Worm (Caenorhabditis elegans) whole organism, late embryonic: ENCODE results near the gene C27H6.9.
"Not testable (repeated sequence)": the region's sequence is repeated elsewhere in the genome, so short reads cannot be mapped to it uniquely, and the experiment has no call there.

Experiments
- C08G9.2 ChIP-seq: sonication (generic microtip); optimal IDR thresholded peaks from 2 replicates; lab custom pipeline; 2016; ENCODE audit warnings: mild to moderate bottlenecking, missing genetic modification characterization, moderate library complexity, missing compliant biosample characterization
- C38D4.7 ChIP-seq: fragments of 200-800 bp; sonication (Bioruptor generic); optimal IDR thresholded peaks from 2 replicates; lab custom pipeline; 2018; ENCODE audit warnings: mild to moderate bottlenecking, missing genetic modification characterization, moderate library complexity, missing compliant biosample characterization
- Y22D7AL.16 ChIP-seq: sonication (generic microtip); optimal IDR thresholded peaks from 2 replicates; lab custom pipeline; 2016; ENCODE audit warnings: missing genetic modification characterization, missing compliant biosample characterization
- ahr-1 ChIP-seq: sonication (generic microtip); optimal IDR thresholded peaks from 2 replicates; lab custom pipeline; 2016; ENCODE audit warnings: missing genetic modification characterization, missing compliant biosample characterization
- ceh-14 ChIP-seq: sonication (generic microtip); optimal IDR thresholded peaks from 2 replicates; lab custom pipeline; 2016; ENCODE audit warnings: missing genotype, missing genetic modification characterization, missing compliant biosample characterization
- ceh-18 ChIP-seq: sonication (generic microtip); optimal IDR thresholded peaks from 2 replicates; lab custom pipeline; 2016; ENCODE audit warnings: missing genetic modification characterization, missing compliant biosample characterization
- ceh-19 ChIP-seq: fragments of 200-800 bp; sonication (Bioruptor generic); optimal IDR thresholded peaks from 2 replicates; lab custom pipeline; 2018; ENCODE audit warnings: mild to moderate bottlenecking, missing genetic modification characterization, missing compliant biosample characterization
- ceh-24 ChIP-seq: sonication (generic microtip); optimal IDR thresholded peaks from 2 replicates; lab custom pipeline; 2016; ENCODE audit warnings: mild to moderate bottlenecking, missing genetic modification characterization, missing compliant biosample characterization
- ceh-31 ChIP-seq: sonication (generic microtip); optimal IDR thresholded peaks from 2 replicates; lab custom pipeline; 2016; ENCODE audit warnings: missing genetic modification characterization, missing compliant biosample characterization
- ceh-48 ChIP-seq: sonication (generic microtip); optimal IDR thresholded peaks from 2 replicates; lab custom pipeline; 2016; ENCODE audit warnings: missing genetic modification characterization, inconsistent platforms, missing compliant biosample characterization
- ceh-9 ChIP-seq: sonication (generic microtip); optimal IDR thresholded peaks from 2 replicates; lab custom pipeline; 2016; ENCODE audit warnings: mild to moderate bottlenecking, missing genetic modification characterization, inconsistent platforms, missing compliant biosample characterization
- dve-1 ChIP-seq: sonication (generic microtip); optimal IDR thresholded peaks from 2 replicates; lab custom pipeline; 2017; ENCODE audit warnings: antibody characterized with exemption, mild to moderate bottlenecking, missing genetic modification characterization, missing compliant biosample characterization
- elt-4 ChIP-seq: sonication (generic microtip); optimal IDR thresholded peaks from 2 replicates; lab custom pipeline; 2016; ENCODE audit warnings: missing genetic modification characterization, missing compliant biosample characterization
- gmeb-2 ChIP-seq: sonication (generic microtip); optimal IDR thresholded peaks from 2 replicates; lab custom pipeline; 2016; ENCODE audit warnings: missing genetic modification characterization, inconsistent platforms, missing compliant biosample characterization
- hlh-6 ChIP-seq: sonication (generic microtip); optimal IDR thresholded peaks from 2 replicates; lab custom pipeline; 2016; ENCODE audit warnings: missing genotype, missing genetic modification characterization, missing compliant biosample characterization
- lim-6 ChIP-seq: sonication (generic microtip); optimal IDR thresholded peaks from 2 replicates; lab custom pipeline; 2016; ENCODE audit warnings: missing genetic modification characterization, missing compliant biosample characterization
- madf-2 ChIP-seq: sonication (generic microtip); optimal IDR thresholded peaks from 2 replicates; lab custom pipeline; 2017; ENCODE audit warnings: missing genetic modification characterization, missing compliant biosample characterization
- mec-3 ChIP-seq: sonication (generic microtip); optimal IDR thresholded peaks from 2 replicates; lab custom pipeline; 2016; ENCODE audit warnings: borderline replicate concordance, missing genetic modification characterization, missing compliant biosample characterization
- nfya-1 ChIP-seq: sonication (generic microtip); optimal IDR thresholded peaks from 2 replicates; lab custom pipeline; 2017; ENCODE audit warnings: missing genetic modification characterization, mild to moderate bottlenecking, missing compliant biosample characterization, antibody characterized with exemption, moderate library complexity
- nhr-232 ChIP-seq: sonication (generic microtip); optimal IDR thresholded peaks from 2 replicates; lab custom pipeline; 2016; ENCODE audit warnings: missing genetic modification characterization, missing compliant biosample characterization
- npax-4 ChIP-seq: sonication (generic microtip); optimal IDR thresholded peaks from 2 replicates; lab custom pipeline; 2016; ENCODE audit warnings: missing genetic modification characterization, missing compliant biosample characterization
- odd-2 ChIP-seq: sonication (generic microtip); optimal IDR thresholded peaks from 2 replicates; lab custom pipeline; 2017; ENCODE audit warnings: antibody characterized with exemption, mild to moderate bottlenecking, missing genetic modification characterization, missing compliant biosample characterization
- pax-1 ChIP-seq: fragments of 150-350 bp; optimal IDR thresholded peaks from 2 replicates; lab custom pipeline; 2014; ENCODE audit warnings: missing biosample characterization, missing genetic modification characterization
- pha-2 ChIP-seq: sonication (generic microtip); optimal IDR thresholded peaks from 2 replicates; lab custom pipeline; 2017; ENCODE audit warnings: mild to moderate bottlenecking, missing genetic modification characterization, missing compliant biosample characterization
- ref-2 ChIP-seq: sonication (generic microtip); optimal IDR thresholded peaks from 2 replicates; lab custom pipeline; 2016; ENCODE audit warnings: missing genetic modification characterization, missing compliant biosample characterization
- sox-2 ChIP-seq: fragments of 200-800 bp; sonication (Bioruptor generic); IDR thresholded peaks from 2 replicates; pipeline ENCODE4 v1.3.6; 2022; ENCODE audit warnings: missing genetic modification reagents, missing genetic modification characterization, missing compliant biosample characterization
- syd-9 ChIP-seq: sonication (generic microtip); optimal IDR thresholded peaks from 2 replicates; lab custom pipeline; 2016; ENCODE audit warnings: mild to moderate bottlenecking, missing genetic modification characterization, moderate library complexity, missing compliant biosample characterization
- unc-3 ChIP-seq, 2 experiments: fragments of 200-800 bp in 1 of 2; sonication (Bioruptor generic) in 1 of 2; sonication (generic microtip) in 1 of 2; conservative IDR thresholded peaks in 1 of 2; optimal IDR thresholded peaks in 1 of 2; 2 replicates each; pipeline versions ENCODE4 v1.3.6 to Lab custom; 2016 to 2022; ENCODE audit warnings: missing compliant biosample characterization in 2 of 2, missing genetic modification characterization in 2 of 2, missing genetic modification reagents in 1 of 2
- unc-42 ChIP-seq: sonication (generic microtip); optimal IDR thresholded peaks from 2 replicates; lab custom pipeline; 2016; ENCODE audit warnings: missing genotype, missing genetic modification characterization, missing compliant biosample characterization
- unc-55 ChIP-seq: sonication (generic microtip); optimal IDR thresholded peaks from 2 replicates; lab custom pipeline; 2017; ENCODE audit warnings: missing biosample characterization, missing genetic modification reagents, missing genetic modification characterization
- ztf-16 ChIP-seq: sonication (generic microtip); optimal IDR thresholded peaks from 2 replicates; lab custom pipeline; 2017; ENCODE audit warnings: missing genetic modification characterization, missing compliant biosample characterization

Gene C27H6.9

ce11 chrV:10003315-10003969, 20.8 kb downstream of the C27H6.9 start:
- no peak for TF ChIP-seq madf-2 (tag; lab: Kevin White, UChicago)
- TF ChIP-seq syd-9 (tag; lab: Kevin White, UChicago), result no peak
- TF ChIP-seq nfya-1 (tag; lab: Kevin White, UChicago), result peak; percentile 34
- TF ChIP-seq ref-2 (tag; lab: Kevin White, UChicago), result no peak
- no peak for TF ChIP-seq ceh-24 (tag; lab: Kevin White, UChicago)
- peak; percentile 18 for TF ChIP-seq ceh-18
- no peak for TF ChIP-seq unc-3 (GFP tag; conservative IDR thresholded peaks at IDR 0.05; lab: Robert Waterston, UW)
- TF ChIP-seq unc-3 (tag; optimal IDR thresholded peaks at IDR 0.05; lab: Kevin White, UChicago), result no peak
- TF ChIP-seq pax-1 (tag; lab: Kevin White, UChicago), result peak; percentile 20
- peak; percentile 20 for TF ChIP-seq unc-55 (GFP tag; lab: Kevin White, UChicago)
- TF ChIP-seq ztf-16 (tag; lab: Kevin White, UChicago), result no peak

ce11 chrV:10004048-10004761, 21.5 kb downstream of the C27H6.9 start, which contains the start of gene uda-1:
uda-1 (plus strand) TSS chrV:10004755.
- TF ChIP-seq hlh-6, lim-6, ztf-16 (tag; lab: Kevin White, UChicago): not testable (repeated sequence)

- TF ChIP-seq odd-2 (tag; lab: Kevin White, UChicago), result no peak
- TF ChIP-seq Y22D7AL.16 (tag; lab: Kevin White, UChicago), result no peak
- no peak for TF ChIP-seq ceh-14
- TF ChIP-seq ceh-31 (tag; lab: Kevin White, UChicago), result no peak
- no peak for TF ChIP-seq unc-42 (tag; lab: Kevin White, UChicago)
- no peak for TF ChIP-seq pha-2 (tag; lab: Kevin White, UChicago)
Measured at ce11 chrV:10006374-10006773, 23.7 kb downstream of the C27H6.9 start.

ce11 chrV:10007484-10007883, 24.8 kb downstream of the C27H6.9 start:
- no peak for TF ChIP-seq ceh-19 (GFP tag; lab: Kevin White, UChicago)
- TF ChIP-seq C08G9.2 (tag; lab: Kevin White, UChicago), result no peak
- no peak for TF ChIP-seq nhr-232 (tag; lab: Kevin White, UChicago)
- no peak for TF ChIP-seq hlh-6 (tag; lab: Kevin White, UChicago)
- no peak for TF ChIP-seq sox-2 (GFP tag; lab: Robert Waterston, UW)
- no peak for TF ChIP-seq C38D4.7 (GFP tag; lab: Kevin White, UChicago)
- no peak for TF ChIP-seq nfya-1 (tag; lab: Kevin White, UChicago)
- no peak for TF ChIP-seq ceh-9 (tag; lab: Kevin White, UChicago)
- TF ChIP-seq unc-3 (GFP tag; conservative IDR thresholded peaks at IDR 0.05; lab: Robert Waterston, UW), result no peak
- no peak for TF ChIP-seq unc-3 (tag; optimal IDR thresholded peaks at IDR 0.05; lab: Kevin White, UChicago)

- TF ChIP-seq pha-2 (tag; lab: Kevin White, UChicago) (no peak), elt-4 (no peak), ceh-19 (GFP tag; lab: Kevin White, UChicago) (no peak), dve-1 (tag; lab: Kevin White, UChicago) (no peak), mec-3 (tag; lab: Kevin White, UChicago) (no peak), ahr-1 (tag; lab: Kevin White, UChicago) (no peak), gmeb-2 (tag; lab: Kevin White, UChicago) (no peak), ceh-48 (tag; lab: Kevin White, UChicago) (no peak), ceh-9 (tag; lab: Kevin White, UChicago) (no peak), npax-4 (tag; lab: Kevin White, UChicago) (no peak)
Measured at ce11 chrV:10011623-10012022, 29.0 kb downstream of the C27H6.9 start, which contains the start of gene lea-1. lea-1 (plus strand) TSS chrV:10011923.
